Fruit fly (Drosophila melanogaster) whole organism, embryonic: ENCODE results near the gene Nulp1.

Source experiments
- Asciz ChIP-seq: fragments of 200-800 bp; sonication (Bioruptor generic); optimal IDR thresholded peaks from 2 replicates; lab custom pipeline; 2017; ENCODE audit warnings: missing biosample characterization, mild to moderate bottlenecking, missing genetic modification characterization, missing genetic modification reagents
- Atf6 ChIP-seq: fragments of 200-800 bp; sonication (Bioruptor generic); IDR thresholded peaks from 2 replicates; pipeline ENCODE4 v1.3.6; 2022; ENCODE audit warnings: missing biosample characterization, missing genetic modification characterization
- Bgb ChIP-seq: fragments of 200-800 bp; sonication (Bioruptor generic); IDR thresholded peaks from 2 replicates; pipeline ENCODE4 v1.3.6; 2022; ENCODE audit warnings: missing biosample characterization, missing genetic modification characterization; ENCODE audit not compliant: partially characterized antibody
- BtbVII ChIP-seq: fragments of 200-800 bp; sonication (Bioruptor generic); optimal IDR thresholded peaks from 3 replicates; lab custom pipeline; 2017; ENCODE audit warnings: missing biosample characterization, mild to moderate bottlenecking, missing genetic modification characterization
- CG10147 ChIP-seq: fragments of 200-800 bp; sonication (Bioruptor generic); optimal IDR thresholded peaks from 2 replicates; lab custom pipeline; 2019; ENCODE audit warnings: missing biosample characterization, mild to moderate bottlenecking, missing genetic modification characterization, moderate library complexity
- CG10543 ChIP-seq: fragments of 200-800 bp; sonication (Bioruptor generic); optimal IDR thresholded peaks from 3 replicates; lab custom pipeline; 2017; ENCODE audit warnings: missing biosample characterization, mild to moderate bottlenecking, missing genetic modification characterization, moderate library complexity
- CG12769 ChIP-seq: fragments of 200-800 bp; sonication (Bioruptor generic); optimal IDR thresholded peaks from 2 replicates; lab custom pipeline; 2019; ENCODE audit warnings: missing biosample characterization, mild to moderate bottlenecking, missing genetic modification characterization, moderate library complexity
- CG13296 ChIP-seq: fragments of 200-800 bp; sonication (Bioruptor generic); optimal IDR thresholded peaks from 3 replicates; lab custom pipeline; 2018; ENCODE audit warnings: missing biosample characterization, mild to moderate bottlenecking, missing genetic modification characterization
- CG15269 ChIP-seq: fragments of 200-800 bp; sonication (Bioruptor generic); optimal IDR thresholded peaks from 2 replicates; lab custom pipeline; 2018; ENCODE audit warnings: missing biosample characterization, mild to moderate bottlenecking, missing genetic modification characterization, moderate library complexity
- CG15514 ChIP-seq: fragments of 200-800 bp; sonication (Bioruptor generic); optimal IDR thresholded peaks from 3 replicates; lab custom pipeline; 2017; ENCODE audit warnings: missing biosample characterization, missing genetic modification characterization, mild to moderate bottlenecking, moderate library complexity, missing genetic modification reagents
- CG15601 ChIP-seq: fragments of 200-800 bp; sonication (Bioruptor generic); optimal IDR thresholded peaks from 3 replicates; lab custom pipeline; 2019; ENCODE audit warnings: missing biosample characterization, mild to moderate bottlenecking, missing genetic modification characterization, moderate library complexity
- CG1603 ChIP-seq: fragments of 200-800 bp; sonication (Bioruptor generic); optimal IDR thresholded peaks from 2 replicates; lab custom pipeline; 2019; ENCODE audit warnings: missing biosample characterization, mild to moderate bottlenecking, missing genetic modification characterization, moderate library complexity
- CG1647 ChIP-seq: fragments of 200-800 bp; sonication (Bioruptor generic); optimal IDR thresholded peaks from 3 replicates; lab custom pipeline; 2016; ENCODE audit warnings: missing biosample characterization, missing genetic modification characterization
- CG17568 ChIP-seq: fragments of 200-800 bp; sonication (Bioruptor generic); optimal IDR thresholded peaks from 2 replicates; lab custom pipeline; 2018; ENCODE audit warnings: missing biosample characterization, mild to moderate bottlenecking, missing genetic modification characterization, moderate library complexity
- CG18599 ChIP-seq: fragments of 200-800 bp; sonication (Bioruptor generic); optimal IDR thresholded peaks from 3 replicates; lab custom pipeline; 2017; ENCODE audit warnings: missing biosample characterization, missing genetic modification characterization, mild to moderate bottlenecking, moderate library complexity, missing genetic modification reagents
- CG2116 ChIP-seq: fragments of 200-800 bp; sonication (Bioruptor generic); optimal IDR thresholded peaks from 3 replicates; lab custom pipeline; 2018; ENCODE audit warnings: missing biosample characterization, mild to moderate bottlenecking, missing genetic modification characterization
- CG3281 ChIP-seq: fragments of 200-800 bp; sonication (Bioruptor generic); optimal IDR thresholded peaks from 3 replicates; lab custom pipeline; 2017; ENCODE audit warnings: missing biosample characterization, mild to moderate bottlenecking, missing genetic modification characterization
- CG4328 ChIP-seq: fragments of 200-800 bp; sonication (Bioruptor generic); optimal IDR thresholded peaks from 3 replicates; lab custom pipeline; 2017; ENCODE audit warnings: missing biosample characterization, missing genetic modification reagents, missing genetic modification characterization
- CG6765 ChIP-seq: fragments of 200-800 bp; sonication (Bioruptor generic); optimal IDR thresholded peaks from 3 replicates; lab custom pipeline; 2017; ENCODE audit warnings: missing biosample characterization, mild to moderate bottlenecking, missing genetic modification characterization
- CG7839 ChIP-seq: fragments of 200-800 bp; sonication (Bioruptor generic); optimal IDR thresholded peaks from 3 replicates; lab custom pipeline; 2018; ENCODE audit warnings: missing biosample characterization, mild to moderate bottlenecking, missing genetic modification characterization, moderate library complexity
- Eip74EF ChIP-seq, 2 experiments: fragments of 200-800 bp in 1 of 2; fragments of >200 bp in 1 of 2; sonication (Bioruptor generic) in 1 of 2; optimal IDR thresholded peaks; 2 replicates each; lab custom pipeline; 2017 to 2019; ENCODE audit warnings: missing biosample characterization in 2 of 2, missing genetic modification characterization in 2 of 2, mild to moderate bottlenecking in 1 of 2, moderate library complexity in 1 of 2
- Fer1 ChIP-seq: fragments of 200-800 bp; sonication (Bioruptor generic); optimal IDR thresholded peaks from 2 replicates; lab custom pipeline; 2017; ENCODE audit warnings: missing biosample characterization, mild to moderate bottlenecking, missing genetic modification characterization
- Fer3 ChIP-seq: fragments of 200-800 bp; sonication (Bioruptor generic); optimal IDR thresholded peaks from 2 replicates; lab custom pipeline; 2018; ENCODE audit warnings: missing biosample characterization, mild to moderate bottlenecking, missing genetic modification characterization, moderate library complexity
- Hey ChIP-seq: fragments of 200-800 bp; sonication (Bioruptor generic); optimal IDR thresholded peaks from 3 replicates; lab custom pipeline; 2018; ENCODE audit warnings: missing biosample characterization, mild to moderate bottlenecking, missing genetic modification characterization
- Hmr ChIP-seq: fragments of 200-800 bp; sonication (Bioruptor generic); optimal IDR thresholded peaks from 3 replicates; lab custom pipeline; 2017; ENCODE audit warnings: mild to moderate bottlenecking, missing biosample characterization, missing genetic modification reagents, missing genetic modification characterization
- Hr78 ChIP-seq, 2 experiments: fragments of 200-800 bp in 1 of 2; fragments of >200 bp in 1 of 2; sonication (Bioruptor generic) in 1 of 2; optimal IDR thresholded peaks; 2 replicates each; lab custom pipeline; 2017 to 2019; ENCODE audit warnings: missing biosample characterization in 2 of 2, missing genetic modification characterization in 2 of 2, mild to moderate bottlenecking in 1 of 2, moderate library complexity in 1 of 2
- Meics ChIP-seq: fragments of 200-800 bp; sonication (Bioruptor generic); optimal IDR thresholded peaks from 2 replicates; lab custom pipeline; 2017; ENCODE audit warnings: missing biosample characterization, mild to moderate bottlenecking, missing genetic modification characterization
- NC2α ChIP-seq: fragments of 200-800 bp; sonication (Bioruptor generic); optimal IDR thresholded peaks from 2 replicates; lab custom pipeline; 2016; ENCODE audit warnings: missing biosample characterization, missing genetic modification characterization
- Pdp1 ChIP-seq, 2 experiments: fragments of 200-800 bp; sonication (Bioruptor generic); optimal IDR thresholded peaks; 3 replicates each; lab custom pipeline; 2016; ENCODE audit warnings: missing biosample characterization in 2 of 2, missing genetic modification characterization in 2 of 2, mild to moderate bottlenecking in 1 of 2, moderate library complexity in 1 of 2
- abd-A ChIP-seq: fragments of 200-800 bp; sonication (Bioruptor generic); optimal IDR thresholded peaks from 3 replicates; lab custom pipeline; 2019; ENCODE audit warnings: missing biosample characterization, mild to moderate bottlenecking, missing genetic modification characterization, moderate library complexity
- bsh ChIP-seq, 2 experiments: fragments of 200-800 bp; sonication (Bioruptor generic); optimal IDR thresholded peaks; 2 replicates each; lab custom pipeline; 2017 to 2018; ENCODE audit warnings: mild to moderate bottlenecking in 2 of 2, missing biosample characterization in 2 of 2, missing genetic modification characterization in 2 of 2, moderate library complexity in 1 of 2
- caup ChIP-seq: fragments of 200-800 bp; sonication (Bioruptor generic); optimal IDR thresholded peaks from 3 replicates; lab custom pipeline; 2017; ENCODE audit warnings: missing biosample characterization, mild to moderate bottlenecking, missing genetic modification characterization, moderate library complexity; ENCODE audit not compliant: severe bottlenecking
- crol ChIP-seq: fragments of 200-800 bp; sonication (Bioruptor generic); IDR thresholded peaks from 2 replicates; pipeline ENCODE4 v1.3.6; 2022; ENCODE audit warnings: missing biosample characterization, missing genetic modification characterization
- cwo ChIP-seq: fragments of 200-800 bp; sonication (Bioruptor generic); optimal IDR thresholded peaks from 3 replicates; lab custom pipeline; 2017; ENCODE audit warnings: missing biosample characterization, missing genetic modification characterization, mild to moderate bottlenecking, moderate library complexity, missing genetic modification reagents
- eve ChIP-seq, 2 experiments: fragments of >200 bp; optimal IDR thresholded peaks; 2 replicates each; lab custom pipeline; 2017; ENCODE audit warnings: missing biosample characterization in 2 of 2, missing genetic modification characterization in 2 of 2
- exex ChIP-seq: fragments of 200-800 bp; sonication (Bioruptor generic); optimal IDR thresholded peaks from 4 replicates; lab custom pipeline; 2018; ENCODE audit warnings: missing biosample characterization, mild to moderate bottlenecking, missing genetic modification characterization, moderate library complexity
- fd3F ChIP-seq: fragments of 200-800 bp; sonication (Bioruptor generic); optimal IDR thresholded peaks from 2 replicates; lab custom pipeline; 2018; ENCODE audit warnings: missing biosample characterization, mild to moderate bottlenecking, missing genetic modification characterization, moderate library complexity
- ftz-f1 ChIP-seq: fragments of 200-800 bp; sonication (Bioruptor generic); optimal IDR thresholded peaks from 2 replicates; lab custom pipeline; 2016; ENCODE audit warnings: missing biosample characterization, missing genetic modification characterization
- kay ChIP-seq: fragments of 200-800 bp; sonication (Bioruptor generic); optimal IDR thresholded peaks from 2 replicates; lab custom pipeline; 2016; ENCODE audit warnings: missing biosample characterization, missing genetic modification characterization
- mirr ChIP-seq: fragments of 200-800 bp; sonication (Bioruptor generic); optimal IDR thresholded peaks from 3 replicates; lab custom pipeline; 2018; ENCODE audit warnings: missing biosample characterization, mild to moderate bottlenecking, missing genetic modification characterization
- mld ChIP-seq: fragments of 200-800 bp; sonication (Bioruptor generic); IDR thresholded peaks from 3 replicates; pipeline ENCODE4 v1.3.6; 2022; ENCODE audit warnings: missing biosample characterization, missing genetic modification characterization; ENCODE audit not compliant: partially characterized antibody
- nau ChIP-seq: fragments of 200-800 bp; sonication (Bioruptor generic); optimal IDR thresholded peaks from 3 replicates; lab custom pipeline; 2017; ENCODE audit warnings: missing biosample characterization, mild to moderate bottlenecking, missing genetic modification characterization, missing genetic modification reagents
- otp ChIP-seq: fragments of 200-800 bp; sonication (Bioruptor generic); IDR thresholded peaks from 3 replicates; pipeline ENCODE4, ENCODE4 v1.3.6; 2022; ENCODE audit warnings: missing biosample characterization, missing genetic modification characterization
- sd ChIP-seq: fragments of 200-800 bp; sonication (Bioruptor generic); optimal IDR thresholded peaks from 3 replicates; lab custom pipeline; 2018; ENCODE audit warnings: missing biosample characterization, mild to moderate bottlenecking, missing genetic modification characterization, moderate library complexity
- sob ChIP-seq: fragments of 200-800 bp; sonication (Bioruptor generic); IDR thresholded peaks from 2 replicates; pipeline ENCODE4 v1.3.6; 2022; ENCODE audit warnings: missing biosample characterization, missing genetic modification characterization
- ttk ChIP-seq: fragments of 200-800 bp; sonication (Bioruptor generic); IDR thresholded peaks from 2 replicates; pipeline ENCODE4 v2.1.2; 2022; ENCODE audit warnings: missing biosample characterization, missing genetic modification characterization
- wek ChIP-seq: fragments of 200-800 bp; sonication (Bioruptor generic); optimal IDR thresholded peaks from 3 replicates; lab custom pipeline; 2018; ENCODE audit warnings: missing biosample characterization, mild to moderate bottlenecking, missing genetic modification characterization, moderate library complexity

Gene Nulp1

DNA sequence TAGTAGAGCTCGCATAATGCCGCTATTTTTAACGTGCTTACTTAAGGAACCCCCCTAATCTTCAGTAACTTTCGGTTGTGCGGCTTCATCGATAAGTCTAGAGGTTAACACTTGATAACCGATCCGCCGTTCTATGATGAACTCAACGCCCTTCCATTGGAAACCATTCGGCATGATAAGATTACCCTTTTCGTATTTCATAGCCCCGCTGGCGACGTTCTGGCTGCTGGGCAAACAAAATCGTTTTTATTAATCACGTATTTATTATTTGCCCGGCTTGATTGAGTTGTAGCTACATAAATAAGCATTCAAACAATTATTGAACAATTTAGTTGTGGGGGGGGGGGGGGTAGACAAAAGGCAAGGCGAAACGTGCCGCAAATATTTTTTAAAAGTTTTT, 16.6 kb upstream of the Nulp1 start:
- TF ChIP-seq sd (tag; lab: Kevin White, UChicago) (peak; percentile 90), BtbVII (GFP tag; lab: Kevin White, UChicago) (peak; percentile 8), ftz-f1 (GFP tag; lab: Kevin White, UChicago) (peak; percentile 57), bsh (GFP tag; optimal IDR thresholded peaks at IDR 0.05; lab: Kevin White, UChicago) (peak in 1 of 2 experiments; percentile 17), CG6765 (GFP tag; lab: Kevin White, UChicago) (peak; percentile 37), CG15514 (GFP tag; lab: Kevin White, UChicago) (peak; percentile 44), Asciz (GFP tag; lab: Kevin White, UChicago) (peak; percentile 39), fd3F (GFP tag; lab: Kevin White, UChicago) (peak; percentile 13), CG10147 (GFP tag; lab: Kevin White, UChicago) (peak; percentile 42), Atf6 (GFP tag; lab: Robert Waterston, UW) (peak; percentile 56; the same call in 1 of the 2 replicates), CG1603 (tag; lab: Kevin White, UChicago) (peak; percentile 17), crol (GFP tag; lab: Robert Waterston, UW) (peak; percentile 79), CG15601 (tag; lab: Kevin White, UChicago) (no peak), mld (GFP tag; lab: Robert Waterston, UW) (no peak), cwo (GFP tag; lab: Kevin White, UChicago) (peak; percentile 95), CG10543 (GFP tag; lab: Kevin White, UChicago) (peak; percentile 79), Pdp1 (GFP tag; optimal IDR thresholded peaks at IDR 0.05; lab: Kevin White, UChicago) (peak in 1 of 2 experiments; percentile 60), nau (GFP tag; lab: Kevin White, UChicago) (peak; percentile 67), sob (GFP tag; lab: Robert Waterston, UW) (peak; percentile 24; the same call in 1 of the 2 replicates), CG4328 (GFP tag; lab: Kevin White, UChicago) (peak; percentile 18), kay (GFP tag; lab: Kevin White, UChicago) (no peak), CG15269 (tag; lab: Kevin White, UChicago) (peak; percentile 44), Hey (tag; lab: Kevin White, UChicago) (peak; percentile 47), CG17568 (GFP tag; lab: Kevin White, UChicago) (peak; percentile 55), otp (GFP tag; lab: Robert Waterston, UW) (0 out of 3 replicates have a peak, but pooled peaks have one; percentile 11), CG3281 (peak; percentile 10), Bgb (GFP tag; lab: Robert Waterston, UW) (no peak), Eip74EF (GFP tag; optimal IDR thresholded peaks at IDR 0.05; lab: Kevin White, UChicago) (peak in 1 of 2 experiments; percentile 2), NC2α (GFP tag; lab: Kevin White, UChicago) (no peak), CG13296 (GFP tag; lab: Kevin White, UChicago) (peak; percentile 71), CG18599 (peak; percentile 48), ttk (GFP tag; lab: Robert Waterston, UW) (no peak), CG2116 (GFP tag; lab: Kevin White, UChicago) (peak; percentile 13), mirr (GFP tag; lab: Kevin White, UChicago) (peak; percentile 92), exex (tag; lab: Kevin White, UChicago) (peak; percentile 99), abd-A (tag; lab: Kevin White, UChicago) (peak; percentile 80), Hr78 (GFP tag; optimal IDR thresholded peaks at IDR 0.05; lab: Kevin White, UChicago) (peak in 1 of 2 experiments; percentile 95), caup (GFP tag; lab: Kevin White, UChicago) (peak; percentile 23), Fer3 (tag; lab: Kevin White, UChicago) (peak; percentile 36), Fer1 (GFP tag; lab: Kevin White, UChicago) (peak; percentile 47), eve (GFP tag; optimal IDR thresholded peaks at IDR 0.05; lab: Kevin White, UChicago) (peak in 1 of 2 experiments; percentile 60), CG12769 (tag; lab: Kevin White, UChicago) (peak; percentile 42), Meics (peak; percentile 22), CG1647 (GFP tag; lab: Kevin White, UChicago) (no peak), Hmr (GFP tag; lab: Kevin White, UChicago) (peak; percentile 68), wek (GFP tag; lab: Kevin White, UChicago) (peak; percentile 89), CG7839 (tag; lab: Kevin White, UChicago) (no peak)
